Fruit fly (Drosophila melanogaster): ENCODE data around the gene CG7488.

Gene CG7488

dm6 chr3R:12980628-12981219 lies 14.7 kb upstream of the CG7488 start, which contains the start of gene Paip2 (continued):
- TF ChIP-seq CG9797 (GFP tag; optimal IDR thresholded peaks at IDR 0.05): peak; percentile 43
- no peak for TF ChIP-seq HLHmδ (GFP tag; optimal IDR thresholded peaks at IDR 0.05)
- TF ChIP-seq Optix (GFP tag; IDR thresholded peaks at IDR 0.05): no peak
- peak; percentile 97 for TF ChIP-seq tna (GFP tag; IDR thresholded peaks at IDR 0.05; ENCODE audit: partially characterized antibody)
- TF ChIP-seq mam (GFP tag; optimal IDR thresholded peaks at IDR 0.05): no peak
- no peak for TF ChIP-seq CG11696 (GFP tag; IDR thresholded peaks at IDR 0.05)
- TF ChIP-seq trem (tag; optimal IDR thresholded peaks at IDR 0.05): peak; percentile 75
- no peak for TF ChIP-seq sima (GFP tag; optimal IDR thresholded peaks at IDR 0.05)
- no peak for TF ChIP-seq dati (GFP tag; IDR thresholded peaks at IDR 0.05)
- TF ChIP-seq ap (GFP tag; IDR thresholded peaks at IDR 0.05): no peak
- no peak for TF ChIP-seq gsb-n (tag; optimal IDR thresholded peaks at IDR 0.05)
- TF ChIP-seq CG34224 (GFP tag; IDR thresholded peaks at IDR 0.05; ENCODE audit: partially characterized antibody): peak; percentile 98
- no peak for TF ChIP-seq CG4404 (GFP tag; IDR thresholded peaks at IDR 0.05)
- peak; percentile 10 for TF ChIP-seq CG13424 (tag; optimal IDR thresholded peaks at IDR 0.05)
- TF ChIP-seq Mad (GFP tag; optimal IDR thresholded peaks at IDR 0.05): no peak
- TF ChIP-seq ems (GFP tag; optimal IDR thresholded peaks at IDR 0.05): no peak
- no peak for TF ChIP-seq CG13296 (GFP tag; optimal IDR thresholded peaks at IDR 0.05)
- TF ChIP-seq CG8290 (GFP tag; optimal IDR thresholded peaks at IDR 0.05): no peak
- TF ChIP-seq CG8290 (tag; optimal IDR thresholded peaks at IDR 0.05): peak in 1 of 2 experiments; percentile 38
- peak; percentile 97 for TF ChIP-seq Bgb (GFP tag; IDR thresholded peaks at IDR 0.05; ENCODE audit: partially characterized antibody)
- peak; percentile 70 for TF ChIP-seq sens (GFP tag)
- peak; percentile 74 for TF ChIP-seq Abd-B (GFP tag; optimal IDR thresholded peaks at IDR 0.05)
- TF ChIP-seq grau (tag; optimal IDR thresholded peaks at IDR 0.05): peak; percentile 15
- no peak for TF ChIP-seq CG34422 (GFP tag; IDR thresholded peaks at IDR 0.05)
- peak; percentile 98 for TF ChIP-seq zen2 (GFP tag; IDR thresholded peaks at IDR 0.05; ENCODE audit: partially characterized antibody)
- peak; percentile 38 for TF ChIP-seq CG8924 (tag; optimal IDR thresholded peaks at IDR 0.05)
- TF ChIP-seq vfl (GFP tag; optimal IDR thresholded peaks at IDR 0.05): no peak
- no peak for TF ChIP-seq CG9876 (GFP tag; optimal IDR thresholded peaks at IDR 0.05)
- TF ChIP-seq CG33213 (GFP tag; optimal IDR thresholded peaks at IDR 0.05): peak; percentile 6
- peak; percentile 96 for TF ChIP-seq Sry-δ (GFP tag; optimal IDR thresholded peaks at IDR 0.05)
- TF ChIP-seq CG12104 (GFP tag; optimal IDR thresholded peaks at IDR 0.05): peak; percentile 34
- no peak for TF ChIP-seq ara (GFP tag; IDR thresholded peaks at IDR 0.05)
- no peak for TF ChIP-seq CG14050 (GFP tag; IDR thresholded peaks at IDR 0.05)
- no peak for TF ChIP-seq CG6683 (GFP tag; optimal IDR thresholded peaks at IDR 0.05)
- TF ChIP-seq ac (GFP tag; optimal IDR thresholded peaks at IDR 0.05): no peak
- peak; percentile 1 for TF ChIP-seq Atf3 (GFP tag; optimal IDR thresholded peaks at IDR 0.05)
- TF ChIP-seq usp (GFP tag; optimal IDR thresholded peaks at IDR 0.05): no peak
- no peak for TF ChIP-seq CG5180 (GFP tag; optimal IDR thresholded peaks at IDR 0.05)
- TF ChIP-seq CG32532 (GFP tag; IDR thresholded peaks at IDR 0.05): no peak
- TF ChIP-seq pnt (GFP tag; optimal IDR thresholded peaks at IDR 0.05): no peak
- TF ChIP-seq Dip3 (GFP tag; optimal IDR thresholded peaks at IDR 0.05): peak; percentile 9
- TF ChIP-seq Nf-YC (tag; optimal IDR thresholded peaks at IDR 0.05): peak; percentile 32
- TF ChIP-seq zfh2 (GFP tag; optimal IDR thresholded peaks at IDR 0.05): no peak
- no peak for TF ChIP-seq CG10209 (GFP tag; optimal IDR thresholded peaks at IDR 0.05)
- TF ChIP-seq CG14710 (tag; optimal IDR thresholded peaks at IDR 0.05): peak; percentile 80
- no peak for TF ChIP-seq lov (optimal IDR thresholded peaks at IDR 0.05)
- no peak for TF ChIP-seq lov (GFP tag; IDR thresholded peaks at IDR 0.05)
- TF ChIP-seq corto (GFP tag; optimal IDR thresholded peaks at IDR 0.05): no peak
- TF ChIP-seq CG3847 (GFP tag; IDR thresholded peaks at IDR 0.05): peak; percentile 28
- TF ChIP-seq CG3407 (GFP tag; optimal IDR thresholded peaks at IDR 0.05): no peak
- TF ChIP-seq Dp (GFP tag; optimal IDR thresholded peaks at IDR 0.05): peak; percentile 91
- TF ChIP-seq crol (GFP tag; IDR thresholded peaks at IDR 0.05): no peak

Measured in whole organism, embryonic.